Fruit fly (Drosophila melanogaster) Kc167 (cell line): ENCODE data around the gene CG13457.

Source experiments
- Myc ChIP-seq: fragments of >200 bp; optimal IDR thresholded peaks from 2 replicates; lab custom pipeline; 2017; ENCODE audit warnings: missing external identifiers
- Sin3A ChIP-seq: fragments of >200 bp; optimal IDR thresholded peaks from 2 replicates; lab custom pipeline; 2018; ENCODE audit warnings: missing external identifiers
- h ChIP-seq: fragments of >200 bp; optimal IDR thresholded peaks from 3 replicates; lab custom pipeline; 2018; ENCODE audit warnings: missing external identifiers
- insv ChIP-seq: fragments of >200 bp; optimal IDR thresholded peaks from 3 replicates; lab custom pipeline; 2018; ENCODE audit warnings: missing external identifiers
- psq ChIP-seq: fragments of >200 bp; optimal IDR thresholded peaks from 2 replicates; lab custom pipeline; 2017; ENCODE audit warnings: missing external identifiers
- ttk ChIP-seq: sonication (Bioruptor generic); optimal IDR thresholded peaks from 2 replicates; lab custom pipeline; 2017; ENCODE audit warnings: missing external identifiers

The CG13457 gene

dm6 chr3L:15137790-15138189 is 6.6 kb upstream of the CG13457 start:
- no peak for TF ChIP-seq Myc (lab: Kevin White, UChicago)
- no peak for TF ChIP-seq insv (lab: Kevin White, UChicago)
- TF ChIP-seq ttk (lab: Kevin White, UChicago) = no peak
- no peak for TF ChIP-seq Sin3A (lab: Kevin White, UChicago)
- no peak for TF ChIP-seq psq (lab: Kevin White, UChicago)
- TF ChIP-seq h (lab: Kevin White, UChicago) = no peak

- TF ChIP-seq h (lab: Kevin White, UChicago) = no peak
- TF ChIP-seq ttk (lab: Kevin White, UChicago) = no peak
- no peak for TF ChIP-seq psq (lab: Kevin White, UChicago)
- TF ChIP-seq Myc (lab: Kevin White, UChicago) = no peak
- no peak for TF ChIP-seq Sin3A (lab: Kevin White, UChicago)
- TF ChIP-seq insv (lab: Kevin White, UChicago) = no peak
These were observed 5.7 kb upstream of the CG13457 start, which contains the start of gene CG12316 for dm6 chr3L:15136659-15137572. CG12316 (minus strand) TSS chr3L:15136934.

dm6 chr3L:15125717-15126116 is 5.5 kb downstream of the CG13457 start:
- no peak for TF ChIP-seq h (lab: Kevin White, UChicago)
- TF ChIP-seq ttk (lab: Kevin White, UChicago) = no peak
- TF ChIP-seq psq (lab: Kevin White, UChicago) = no peak
- TF ChIP-seq insv (lab: Kevin White, UChicago) = no peak
- no peak for TF ChIP-seq Myc (lab: Kevin White, UChicago)
- no peak for TF ChIP-seq Sin3A (lab: Kevin White, UChicago)

- no peak for TF ChIP-seq Sin3A (lab: Kevin White, UChicago)
- no peak for TF ChIP-seq psq (lab: Kevin White, UChicago)
- no peak for TF ChIP-seq h (lab: Kevin White, UChicago)
- TF ChIP-seq ttk (lab: Kevin White, UChicago) = no peak
- no peak for TF ChIP-seq insv (lab: Kevin White, UChicago)
- no peak for TF ChIP-seq Myc (lab: Kevin White, UChicago)
These were observed 6.0 kb downstream of the CG13457 start, which contains the start of gene CG16959 for dm6 chr3L:15125077-15125652. CG16959 (minus strand) TSS chr3L:15125321.

- TF ChIP-seq insv (lab: Kevin White, UChicago) = no peak
- TF ChIP-seq ttk (lab: Kevin White, UChicago) = no peak
- TF ChIP-seq Sin3A (lab: Kevin White, UChicago) = no peak
- no peak for TF ChIP-seq psq (lab: Kevin White, UChicago)
- no peak for TF ChIP-seq Myc (lab: Kevin White, UChicago)
- TF ChIP-seq h (lab: Kevin White, UChicago) = no peak
These were observed 7.4 kb downstream of the CG13457 start for dm6 chr3L:15123736-15124135.

- no peak for TF ChIP-seq insv (lab: Kevin White, UChicago)
These were observed 9.9 kb downstream of the CG13457 start, which contains the start of gene CG32847 for dm6 chr3L:15121272-15121671. CG32847 (plus strand) TSS chr3L:15121572.

- TF ChIP-seq psq (lab: Kevin White, UChicago) (no peak), Sin3A (lab: Kevin White, UChicago) (no peak), insv (lab: Kevin White, UChicago) (no peak), ttk (lab: Kevin White, UChicago) (no peak), Myc (lab: Kevin White, UChicago) (no peak), h (lab: Kevin White, UChicago) (no peak)
These were observed 14.6 kb downstream of the CG13457 start, which contains the start of gene Cep135 for dm6 chr3L:15116536-15116935. Cep135 (plus strand) TSS chr3L:15116737.

- TF ChIP-seq h (lab: Kevin White, UChicago) (no peak), Sin3A (lab: Kevin White, UChicago) (no peak), Myc (lab: Kevin White, UChicago) (no peak), ttk (lab: Kevin White, UChicago) (no peak), psq (lab: Kevin White, UChicago) (no peak), insv (lab: Kevin White, UChicago) (no peak)
These were observed 17.9 kb downstream of the CG13457 start, which contains the start of gene CG13458 for dm6 chr3L:15113257-15113656. CG13458 (plus strand) TSS chr3L:15113557.

dm6 chr3L:15108948-15109347 is 22.2 kb downstream of the CG13457 start:
- no peak for TF ChIP-seq insv (lab: Kevin White, UChicago)
- TF ChIP-seq Myc (lab: Kevin White, UChicago) = no peak
- no peak for TF ChIP-seq Sin3A (lab: Kevin White, UChicago)
- TF ChIP-seq ttk (lab: Kevin White, UChicago) = no peak
- TF ChIP-seq psq (lab: Kevin White, UChicago) = no peak
- no peak for TF ChIP-seq h (lab: Kevin White, UChicago)

- TF ChIP-seq ttk (lab: Kevin White, UChicago) (no peak), Myc (lab: Kevin White, UChicago) (no peak), h (lab: Kevin White, UChicago) (no peak), Sin3A (lab: Kevin White, UChicago) (no peak), psq (lab: Kevin White, UChicago) (no peak), insv (lab: Kevin White, UChicago) (no peak)
These were observed 22.7 kb downstream of the CG13457 start for dm6 chr3L:15108524-15108923.
